Fruit fly (Drosophila melanogaster) whole organism, adult: Measurements from ENCODE around the gene CG12502.
A peak's percentile ranks its signal among the peaks of the same experiment; 100 is the strongest.

Experiments
- CG12768 ChIP-seq: fragments of 200-800 bp; sonication (Bioruptor generic); optimal IDR thresholded peaks from 2 replicates; lab custom pipeline; 2017; ENCODE audit warnings: missing biosample characterization, missing genetic modification characterization, mild to moderate bottlenecking, moderate library complexity, missing genetic modification reagents
- CG14711 ChIP-seq: fragments of 200-800 bp; sonication (Bioruptor generic); optimal IDR thresholded peaks from 2 replicates; lab custom pipeline; 2018; ENCODE audit warnings: missing biosample characterization, mild to moderate bottlenecking, missing genetic modification characterization, moderate library complexity
- CG33017 ChIP-seq: fragments of 200-800 bp; sonication (Bioruptor generic); optimal IDR thresholded peaks from 2 replicates; lab custom pipeline; 2018; ENCODE audit warnings: missing biosample characterization, mild to moderate bottlenecking, missing genetic modification characterization, moderate library complexity
- CG7101 ChIP-seq: fragments of 200-800 bp; sonication (Bioruptor generic); optimal IDR thresholded peaks from 2 replicates; lab custom pipeline; 2018; ENCODE audit warnings: missing biosample characterization, mild to moderate bottlenecking, missing genetic modification characterization, moderate library complexity
- Clk ChIP-seq: fragments of 200-800 bp; sonication (Bioruptor generic); optimal IDR thresholded peaks from 2 replicates; lab custom pipeline; 2017; ENCODE audit warnings: missing biosample characterization, missing genetic modification characterization
- Crg-1 ChIP-seq: fragments of 200-800 bp; sonication (Bioruptor generic); optimal IDR thresholded peaks from 2 replicates; lab custom pipeline; 2016; ENCODE audit warnings: missing biosample characterization, missing genetic modification characterization
- Mnt ChIP-seq: fragments of 200-800 bp; sonication (Bioruptor generic); optimal IDR thresholded peaks from 2 replicates; lab custom pipeline; 2016; ENCODE audit warnings: missing biosample characterization, mild to moderate bottlenecking, missing genetic modification characterization
- bab1 ChIP-seq: fragments of 200-800 bp; sonication (Bioruptor generic); optimal IDR thresholded peaks from 3 replicates; lab custom pipeline; 2019; ENCODE audit warnings: missing biosample characterization, mild to moderate bottlenecking, missing genetic modification characterization, moderate library complexity
- kay ChIP-seq: fragments of 200-800 bp; sonication (Bioruptor generic); peaks from one replicate; lab custom pipeline; 2016; ENCODE audit warnings: missing biosample characterization, missing genetic modification characterization, borderline replicate concordance
- tj ChIP-seq: fragments of 200-800 bp; sonication (Bioruptor generic); optimal IDR thresholded peaks from 3 replicates; lab custom pipeline; 2017; ENCODE audit warnings: missing biosample characterization, mild to moderate bottlenecking, missing genetic modification characterization, moderate library complexity

DNA sequence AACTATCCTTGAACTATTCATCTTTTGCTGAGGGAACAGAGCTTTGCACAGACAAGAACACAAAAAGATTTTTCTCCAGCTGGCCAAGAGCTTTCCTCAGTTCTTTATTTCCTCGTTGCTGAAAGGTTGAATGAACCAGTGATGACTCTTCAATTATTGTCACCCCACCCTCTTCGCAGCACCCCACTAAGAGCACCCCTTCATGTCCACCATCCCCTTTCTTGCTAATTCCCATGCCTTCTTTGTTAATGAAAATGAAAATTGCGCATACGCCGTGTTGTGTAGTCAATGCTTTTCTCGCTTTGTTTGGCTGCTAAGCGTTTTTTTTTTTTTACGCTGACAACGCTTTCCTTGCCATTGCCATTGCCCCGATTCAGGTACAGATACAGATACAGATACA is 18.6 kb downstream of the CG12502 start:
- TF ChIP-seq CG7101 (no peak), CG12768 (GFP tag; lab: Kevin White, UChicago) (no peak), Crg-1 (GFP tag; lab: Kevin White, UChicago) (no peak), kay (GFP tag; lab: Kevin White, UChicago) (no peak), CG33017 (tag; lab: Kevin White, UChicago) (no peak), tj (GFP tag; lab: Kevin White, UChicago) (peak; percentile 83), CG14711 (tag; lab: Kevin White, UChicago) (no peak), bab1 (GFP tag; lab: Kevin White, UChicago) (no peak), Clk (GFP tag; lab: Kevin White, UChicago) (no peak), Mnt (no peak)
